Worm (Caenorhabditis elegans): ENCODE measurements around the gene lgc-17.

- no peak for TF ChIP-seq tbx-9 (tag; optimal IDR thresholded peaks at IDR 0.05; ENCODE audit: borderline replicate concordance)
- TF ChIP-seq F52B5.7 (tag; optimal IDR thresholded peaks at IDR 0.05): no peak
- TF ChIP-seq ceh-58 (GFP tag; IDR thresholded peaks at IDR 0.05): no peak
- no peak for TF ChIP-seq pha-4 (tag; optimal IDR thresholded peaks at IDR 0.05)
These were observed 7.4 kb upstream of the lgc-17 start, which contains the start of gene lgc-15 for ce11 chrX:12114024-12114423.
